Worm (Caenorhabditis elegans) whole organism, L2 larva: Measurements from ENCODE around the gene C27A7.8.

Experiments
- F13H6.1 ChIP-seq: sonication (generic microtip); optimal IDR thresholded peaks from 2 replicates; lab custom pipeline; 2016; ENCODE audit warnings: missing genetic modification characterization, missing compliant biosample characterization
- ZK546.5 ChIP-seq: sonication (generic microtip); optimal IDR thresholded peaks from 2 replicates; lab custom pipeline; 2017; ENCODE audit warnings: missing biosample characterization, missing genetic modification characterization
- ama-1 ChIP-seq: fragments of 150-350 bp; optimal IDR thresholded peaks from 2 replicates; lab custom pipeline; 2018; ENCODE audit warnings: inconsistent platforms
- blmp-1 ChIP-seq: sonication (generic microtip); optimal IDR thresholded peaks from 2 replicates; lab custom pipeline; 2017; ENCODE audit warnings: missing genetic modification characterization, mild to moderate bottlenecking, missing compliant biosample characterization, antibody characterized with exemption, moderate library complexity; ENCODE audit not compliant: insufficient read depth
- ceh-16 ChIP-seq: fragments of 150-350 bp; optimal IDR thresholded peaks from 2 replicates; lab custom pipeline; 2014; ENCODE audit warnings: missing biosample characterization, missing genetic modification characterization
- ceh-82 ChIP-seq: fragments of 150-350 bp; optimal IDR thresholded peaks from 2 replicates; lab custom pipeline; 2014; ENCODE audit warnings: missing biosample characterization, missing genetic modification characterization
- crh-2 ChIP-seq: sonication (generic microtip); optimal IDR thresholded peaks from 2 replicates; lab custom pipeline; 2017; ENCODE audit warnings: missing biosample characterization, missing genetic modification characterization
- dmd-4 ChIP-seq: sonication (generic microtip); optimal IDR thresholded peaks from 2 replicates; lab custom pipeline; 2017; ENCODE audit warnings: missing biosample characterization, missing genetic modification characterization
- elt-1 ChIP-seq: fragments of 150-350 bp; optimal IDR thresholded peaks from 2 replicates; lab custom pipeline; 2014; ENCODE audit warnings: missing biosample characterization, missing genetic modification characterization
- elt-3 ChIP-seq: sonication (generic microtip); optimal IDR thresholded peaks from 2 replicates; lab custom pipeline; 2017; ENCODE audit warnings: missing biosample characterization, missing genetic modification characterization
- fos-1 ChIP-seq: fragments of 150-350 bp; optimal IDR thresholded peaks from 2 replicates; lab custom pipeline; 2014; ENCODE audit warnings: missing biosample characterization, missing genetic modification characterization
- lin-11 ChIP-seq: fragments of 150-350 bp; sonication (generic microtip); optimal IDR thresholded peaks from 2 replicates; lab custom pipeline; 2014; ENCODE audit warnings: missing biosample characterization, missing genetic modification characterization, inconsistent platforms, mixed read lengths
- mab-5 ChIP-seq: fragments of 150-350 bp; optimal IDR thresholded peaks from 2 replicates; lab custom pipeline; 2014; ENCODE audit warnings: missing biosample characterization, missing genetic modification characterization
- mbf-1 ChIP-seq: sonication (generic microtip); optimal IDR thresholded peaks from 2 replicates; lab custom pipeline; 2017; ENCODE audit warnings: missing biosample characterization, missing genetic modification characterization
- nhr-11 ChIP-seq: fragments of 150-350 bp; optimal IDR thresholded peaks from 2 replicates; lab custom pipeline; 2014; ENCODE audit warnings: missing biosample characterization, missing genetic modification characterization
- nhr-12 ChIP-seq: fragments of 150-350 bp; optimal IDR thresholded peaks from 2 replicates; lab custom pipeline; 2014; ENCODE audit warnings: missing biosample characterization, missing genetic modification characterization
- nhr-129 ChIP-seq: fragments of 150-350 bp; optimal IDR thresholded peaks from 2 replicates; lab custom pipeline; 2014; ENCODE audit warnings: missing biosample characterization, missing genetic modification characterization
- nhr-21 ChIP-seq: fragments of 150-350 bp; optimal IDR thresholded peaks from 2 replicates; lab custom pipeline; 2014; ENCODE audit warnings: missing biosample characterization, missing genetic modification characterization
- nhr-23 ChIP-seq: fragments of 150-350 bp; optimal IDR thresholded peaks from 2 replicates; lab custom pipeline; 2014; ENCODE audit warnings: missing biosample characterization, missing genetic modification reagents, missing genetic modification characterization
- nhr-25 ChIP-seq: fragments of 150-350 bp; sonication (generic microtip); optimal IDR thresholded peaks from 3 replicates; lab custom pipeline; 2014; ENCODE audit warnings: missing biosample characterization, missing genetic modification characterization
- nhr-77 ChIP-seq: fragments of 150-350 bp; optimal IDR thresholded peaks from 2 replicates; lab custom pipeline; 2014; ENCODE audit warnings: missing biosample characterization, missing genetic modification characterization
- peb-1 ChIP-seq: fragments of 150-350 bp; optimal IDR thresholded peaks from 2 replicates; lab custom pipeline; 2014; ENCODE audit warnings: missing biosample characterization, missing genetic modification characterization
- sem-4 ChIP-seq: fragments of 150-350 bp; optimal IDR thresholded peaks from 2 replicates; lab custom pipeline; 2014; ENCODE audit warnings: missing biosample characterization, missing genetic modification reagents, missing genetic modification characterization
- sma-9 ChIP-seq, 2 experiments: fragments of 150-350 bp in 1 of 2; sonication (generic microtip) in 1 of 2; optimal IDR thresholded peaks; 2 replicates each; lab custom pipeline; 2014 to 2016; ENCODE audit warnings: missing genetic modification characterization in 2 of 2, mild to moderate bottlenecking in 1 of 2, missing biosample characterization in 1 of 2, missing compliant biosample characterization in 1 of 2, missing genetic modification reagents in 1 of 2, moderate library complexity in 1 of 2
- unc-39 ChIP-seq: fragments of 150-350 bp; optimal IDR thresholded peaks from 2 replicates; lab custom pipeline; 2014; ENCODE audit warnings: missing biosample characterization, missing genetic modification characterization
- unc-55 ChIP-seq: fragments of 150-350 bp; sonication (generic microtip); optimal IDR thresholded peaks from 3 replicates; lab custom pipeline; 2014; ENCODE audit warnings: missing biosample characterization, missing genetic modification reagents, missing genetic modification characterization
- ztf-1 ChIP-seq: fragments of 200-800 bp; sonication (Bioruptor generic); conservative IDR thresholded peaks from 2 replicates; pipeline ENCODE4 v1.3.6; 2022; ENCODE audit warnings: missing genetic modification characterization, missing compliant biosample characterization

C27A7.8 gene

ce11 chrV:12152857-12153256, at the start of gene C27A7.8:
Gene C27A7.8, plus strand, starts transcription at chrV:12153157.
- no peak for TF ChIP-seq elt-1 (tag; lab: Kevin White, UChicago)
- no peak for TF ChIP-seq crh-2 (tag; lab: Kevin White, UChicago)

ce11 chrV:12103920-12104319, 49.0 kb upstream of the C27A7.8 start, which contains the start of gene nhr-153:
Gene nhr-153, plus strand, starts transcription at chrV:12104220.
- TF ChIP-seq fos-1 (tag; lab: Kevin White, UChicago) (no peak), peb-1 (no peak), nhr-21 (tag; lab: Kevin White, UChicago) (no peak), dmd-4 (tag; lab: Kevin White, UChicago) (no peak)

DNA sequence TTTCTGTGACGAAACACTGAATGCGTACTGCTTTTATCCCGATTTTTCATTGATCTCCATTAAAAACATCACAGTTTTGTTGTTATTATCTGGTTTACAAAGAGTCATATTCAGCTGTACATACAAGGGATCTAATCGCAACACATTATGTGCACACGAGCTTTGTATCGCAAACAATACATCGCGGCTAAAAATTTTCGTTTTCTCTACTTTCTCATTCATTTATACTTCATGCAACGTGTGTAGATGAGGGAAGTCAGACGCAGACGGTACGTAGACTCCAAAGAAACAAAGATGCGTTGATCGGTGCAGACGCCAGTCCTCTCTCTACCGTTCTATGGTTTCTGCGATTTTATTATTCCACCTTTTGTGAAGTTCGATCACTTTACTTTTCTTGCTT, 46.1 kb upstream of the C27A7.8 start, which contains the start of gene nhr-136:
Gene nhr-136, plus strand, starts transcription at position 301 of the 400 bp plus-strand sequence.
- TF ChIP-seq unc-39 (tag; lab: Kevin White, UChicago) (no peak), nhr-129 (peak; percentile 21)

- no peak for TF ChIP-seq ama-1 (lab: Kevin White, UChicago)
- TF ChIP-seq unc-55: peak; percentile 29
- TF ChIP-seq nhr-25 (tag; lab: Kevin White, UChicago): no peak
- TF ChIP-seq F13H6.1 (tag; lab: Kevin White, UChicago): no peak
- no peak for TF ChIP-seq mbf-1 (tag; lab: Kevin White, UChicago)
- TF ChIP-seq nhr-129: peak; percentile 50
These were observed 41.5 kb upstream of the C27A7.8 start, which contains the start of gene lhpp-1 for ce11 chrV:12111452-12111851. Gene lhpp-1, minus strand, starts transcription at chrV:12111805.

DNA sequence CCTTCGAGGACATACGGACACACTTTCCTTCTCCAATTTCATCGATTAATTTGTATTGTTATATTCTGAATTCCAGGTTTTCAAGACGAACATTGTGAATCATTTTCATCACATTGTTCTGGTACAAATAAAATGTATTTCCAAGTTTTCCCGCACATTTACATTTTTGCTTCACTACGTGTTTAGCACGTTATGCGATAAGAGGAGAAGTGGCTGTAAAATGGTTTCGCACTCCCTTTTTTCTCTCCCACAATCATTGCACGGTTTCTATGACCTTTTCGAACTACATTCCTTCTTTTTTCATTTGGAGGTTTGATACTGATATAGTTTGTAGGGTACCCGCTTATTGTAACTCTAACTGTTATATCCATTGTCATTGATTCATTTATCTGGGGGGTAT, 39.2 kb upstream of the C27A7.8 start:
- no peak for TF ChIP-seq F13H6.1 (tag; lab: Kevin White, UChicago)
- peak; percentile 64 for TF ChIP-seq fos-1 (tag; lab: Kevin White, UChicago)
- no peak for TF ChIP-seq ceh-16 (tag; lab: Kevin White, UChicago)

DNA sequence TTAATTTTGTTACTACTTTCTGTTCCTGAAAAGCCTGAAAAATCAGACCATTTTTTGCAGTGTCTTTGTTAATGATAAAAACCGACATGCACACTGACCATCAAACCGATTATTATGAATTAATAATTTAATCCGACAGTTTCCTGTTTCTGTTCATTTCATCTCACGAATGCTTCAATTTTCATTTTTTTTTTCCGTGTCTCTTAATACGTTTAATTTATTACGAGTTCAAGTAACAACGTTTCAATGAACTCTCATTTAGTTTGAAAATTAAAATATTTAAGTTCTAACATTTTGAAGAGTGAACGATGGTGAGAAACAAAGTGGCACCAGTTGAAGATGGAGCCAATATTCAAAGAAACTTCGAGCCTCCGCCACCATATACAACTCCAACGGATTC, 38.3 kb upstream of the C27A7.8 start, which contains the start of gene spin-1:
Gene spin-1, plus strand, starts transcription at position 301 of the 400 bp plus-strand sequence.
- no peak for TF ChIP-seq sem-4
- TF ChIP-seq nhr-11 (tag; lab: Kevin White, UChicago): no peak
- TF ChIP-seq dmd-4 (tag; lab: Kevin White, UChicago): no peak
- TF ChIP-seq ceh-82 (tag; lab: Kevin White, UChicago): no peak
- TF ChIP-seq nhr-12 (tag; lab: Kevin White, UChicago): no peak
- TF ChIP-seq lin-11 (tag; lab: Kevin White, UChicago): no peak
- no peak for TF ChIP-seq F13H6.1 (tag; lab: Kevin White, UChicago)
- no peak for TF ChIP-seq crh-2 (tag; lab: Kevin White, UChicago)
- TF ChIP-seq mab-5 (tag; lab: Kevin White, UChicago): no peak
- TF ChIP-seq ZK546.5 (tag; lab: Kevin White, UChicago): no peak
- no peak for TF ChIP-seq nhr-77 (tag; lab: Kevin White, UChicago)
- no peak for TF ChIP-seq elt-3 (tag; lab: Kevin White, UChicago)

- TF ChIP-seq sma-9 (GFP tag; optimal IDR thresholded peaks at IDR 0.05; lab: Kevin White, UChicago) (peak; percentile 20), sma-9 (tag; optimal IDR thresholded peaks at IDR 0.05; lab: Kevin White, UChicago) (no peak), ztf-1 (GFP tag; lab: Robert Waterston, UW) (no peak)
These were observed 37.8 kb upstream of the C27A7.8 start for ce11 chrV:12115150-12115549.

- TF ChIP-seq nhr-23 (no peak), blmp-1 (tag; lab: Kevin White, UChicago) (no peak), nhr-11 (tag; lab: Kevin White, UChicago) (no peak)
These were observed 35.3 kb upstream of the C27A7.8 start, which contains the start of gene C13C4.8 for ce11 chrV:12117567-12118053. Gene C13C4.8, plus strand, starts transcription at chrV:12118003.
